Worm (Caenorhabditis elegans): ENCODE results near the gene C11D2.3.

The C11D2.3 gene

DNA sequence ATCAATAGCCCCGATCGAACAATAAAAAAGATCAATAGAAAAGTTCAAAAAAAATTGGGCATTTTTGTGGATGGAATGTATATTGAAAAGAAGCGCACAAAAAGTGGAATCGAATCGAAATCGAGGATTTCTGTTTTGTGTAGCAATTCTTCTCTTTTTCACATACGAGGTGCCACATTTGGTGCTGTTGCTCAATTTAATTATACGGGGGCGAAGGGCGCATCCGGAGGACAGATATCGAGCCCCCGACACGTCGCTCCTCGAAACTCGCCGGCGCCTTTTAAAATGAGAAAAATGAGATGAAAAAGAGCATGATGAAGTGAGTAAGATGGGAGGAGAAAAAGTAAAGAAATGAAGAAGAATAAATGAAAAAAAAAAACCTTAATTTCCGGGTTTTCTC, 25.8 kb downstream of the C11D2.3 start:
- TF ChIP-seq nhr-11 (tag; optimal IDR thresholded peaks at IDR 0.05): no peak
- TF ChIP-seq nhr-28 (tag; optimal IDR thresholded peaks at IDR 0.05): no peak
- TF ChIP-seq pqm-1 (tag; optimal IDR thresholded peaks at IDR 0.05): no peak
- no peak for TF ChIP-seq R02D3.7 (tag; optimal IDR thresholded peaks at IDR 0.05)
- TF ChIP-seq unc-62 (GFP tag; optimal IDR thresholded peaks at IDR 0.05): no peak
- no peak for TF ChIP-seq lin-39 (tag; optimal IDR thresholded peaks at IDR 0.05)
- no peak for TF ChIP-seq nhr-43 (tag; optimal IDR thresholded peaks at IDR 0.05; ENCODE audit: poor library complexity, severe bottlenecking)
- TF ChIP-seq fkh-10 (GFP tag; optimal IDR thresholded peaks at IDR 0.05): no peak
- TF ChIP-seq ceh-28 (tag; optimal IDR thresholded peaks at IDR 0.05): no peak
- no peak for TF ChIP-seq nfya-1 (tag; optimal IDR thresholded peaks at IDR 0.05; ENCODE audit: insufficient read depth)
- no peak for TF ChIP-seq mml-1 (tag; optimal IDR thresholded peaks at IDR 0.05)

DNA sequence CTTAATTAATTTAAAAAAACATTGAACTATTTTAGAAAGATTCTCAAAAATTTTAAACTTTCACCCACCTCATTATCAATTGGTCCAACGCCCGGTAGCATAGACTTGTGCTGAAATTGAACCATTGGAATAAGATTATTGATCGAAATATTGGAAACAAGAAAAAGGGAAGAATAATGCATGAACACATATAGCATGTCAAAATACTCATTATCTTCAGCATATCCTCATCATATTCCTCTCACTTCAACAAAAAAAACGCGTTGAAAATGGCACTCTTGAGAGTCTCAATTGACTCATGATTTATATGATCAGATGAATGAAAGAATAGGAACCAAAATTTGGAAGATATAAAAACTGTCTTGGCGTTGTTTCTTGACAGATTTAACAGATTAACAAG, 32.1 kb downstream of the C11D2.3 start, which contains the start of gene unc-77:
Gene unc-77 (minus strand): TSS at position 101 of the 400 bp plus-strand sequence.
- TF ChIP-seq R02D3.7 (tag; optimal IDR thresholded peaks at IDR 0.05) (no peak), skn-1 (tag; optimal IDR thresholded peaks at IDR 0.05) (no peak), nfya-1 (tag; optimal IDR thresholded peaks at IDR 0.05; ENCODE audit: insufficient read depth) (no peak)

DNA sequence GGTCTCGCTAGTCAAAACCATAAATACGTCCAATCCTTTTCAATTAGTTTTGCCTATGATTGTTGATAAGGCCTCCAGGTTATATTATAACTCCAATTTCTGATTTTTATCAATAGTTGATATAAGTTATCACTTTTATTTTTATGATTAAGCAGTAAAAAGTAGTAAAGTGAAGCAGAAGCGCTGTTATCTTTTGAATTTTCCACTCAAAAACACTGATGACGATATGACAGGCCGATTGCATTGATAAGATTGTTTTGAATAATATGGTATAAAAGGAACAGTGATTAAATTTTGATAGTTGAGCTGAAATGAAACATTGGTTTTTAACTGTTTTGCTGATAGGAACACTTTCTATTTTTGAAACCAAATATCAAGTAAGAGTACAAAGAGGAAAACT, 34.0 kb downstream of the C11D2.3 start, which contains the start of gene asp-9:
Gene asp-9 (plus strand): TSS at position 312 of the 400 bp plus-strand sequence.
- TF ChIP-seq mdl-1 (tag; optimal IDR thresholded peaks at IDR 0.05) (no peak), skn-1 (tag; optimal IDR thresholded peaks at IDR 0.05) (no peak), ceh-82 (tag; optimal IDR thresholded peaks at IDR 0.05) (no peak), nhr-237 (tag; optimal IDR thresholded peaks at IDR 0.05) (no peak), elt-2 (tag; optimal IDR thresholded peaks at IDR 0.05) (peak; percentile 88), nhr-67 (tag; optimal IDR thresholded peaks at IDR 0.05) (no peak), hmg-11 (tag; optimal IDR thresholded peaks at IDR 0.05) (no peak), pha-4 (tag; optimal IDR thresholded peaks at IDR 0.05) (peak; percentile 49), zag-1 (tag; optimal IDR thresholded peaks at IDR 0.05) (no peak), nhr-11 (tag; optimal IDR thresholded peaks at IDR 0.05) (no peak), egl-5 (tag; optimal IDR thresholded peaks at IDR 0.05) (no peak), mml-1 (tag; optimal IDR thresholded peaks at IDR 0.05) (no peak), nhr-76 (tag; optimal IDR thresholded peaks at IDR 0.05) (no peak), jun-1 (tag; optimal IDR thresholded peaks at IDR 0.05) (peak; percentile 70), pqm-1 (tag; optimal IDR thresholded peaks at IDR 0.05) (peak; percentile 87), elt-1 (tag; optimal IDR thresholded peaks at IDR 0.05) (no peak), egl-27 (tag; optimal IDR thresholded peaks at IDR 0.05) (no peak), nhr-28 (tag; optimal IDR thresholded peaks at IDR 0.05) (no peak)

DNA sequence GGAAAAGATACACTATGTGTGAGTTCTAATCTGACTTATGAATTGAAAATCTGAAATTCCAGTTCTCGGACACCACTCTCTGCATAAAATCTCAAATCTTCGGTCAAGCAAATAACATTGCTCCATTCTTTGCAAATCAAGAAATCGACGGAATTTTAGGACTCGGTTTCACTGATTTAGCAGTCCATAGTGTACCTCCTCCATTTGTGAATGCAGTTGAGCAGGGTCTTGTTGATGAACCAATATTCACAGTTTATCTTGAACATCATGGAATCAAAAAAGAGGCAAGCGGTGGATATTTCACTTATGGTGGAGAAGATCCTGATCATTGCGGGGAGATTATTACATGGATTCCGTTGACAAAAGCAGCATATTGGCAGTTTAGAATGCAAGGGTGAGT, 35.5 kb downstream of the C11D2.3 start:
- TF ChIP-seq lin-39 (tag; optimal IDR thresholded peaks at IDR 0.05): no peak
- TF ChIP-seq nfya-1 (tag; optimal IDR thresholded peaks at IDR 0.05; ENCODE audit: insufficient read depth): no peak
- no peak for TF ChIP-seq fos-1 (tag; optimal IDR thresholded peaks at IDR 0.05)
- TF ChIP-seq nhr-28 (tag; optimal IDR thresholded peaks at IDR 0.05): no peak
- no peak for TF ChIP-seq snpc-4 (tag; optimal IDR thresholded peaks at IDR 0.05)

DNA sequence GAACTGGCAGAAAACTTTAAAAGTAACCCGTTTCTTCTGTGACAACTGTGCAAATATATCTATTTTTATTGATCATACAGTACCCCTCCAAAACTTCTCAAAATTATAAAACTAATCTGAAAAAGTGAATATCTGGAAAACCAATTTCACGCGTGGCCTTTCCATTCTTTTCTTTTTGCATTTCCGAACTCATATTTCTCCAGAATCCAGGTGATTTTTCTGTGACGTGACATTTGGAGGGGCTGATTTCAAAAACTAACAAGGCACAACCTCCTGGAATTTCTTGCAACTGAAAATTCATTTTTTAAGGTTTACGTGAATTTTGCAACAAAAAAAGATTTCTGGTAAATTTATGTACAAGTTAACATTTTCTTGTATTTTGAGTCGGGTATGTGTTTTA, 48.6 kb downstream of the C11D2.3 start:
- TF ChIP-seq pha-4 (tag; optimal IDR thresholded peaks at IDR 0.05): no peak
- TF ChIP-seq zag-1 (tag; optimal IDR thresholded peaks at IDR 0.05): no peak
- TF ChIP-seq nhr-237 (tag; optimal IDR thresholded peaks at IDR 0.05): no peak
- no peak for TF ChIP-seq nhr-28 (tag; optimal IDR thresholded peaks at IDR 0.05)
- no peak for TF ChIP-seq R02D3.7 (tag; optimal IDR thresholded peaks at IDR 0.05)
- TF ChIP-seq nfya-1 (tag; optimal IDR thresholded peaks at IDR 0.05; ENCODE audit: insufficient read depth): no peak
- TF ChIP-seq hmg-11 (tag; optimal IDR thresholded peaks at IDR 0.05): no peak
- TF ChIP-seq eor-1 (tag; optimal IDR thresholded peaks at IDR 0.05): no peak
- TF ChIP-seq skn-1 (tag; optimal IDR thresholded peaks at IDR 0.05): no peak
- TF ChIP-seq ceh-16 (tag; optimal IDR thresholded peaks at IDR 0.05): no peak
- TF ChIP-seq nhr-67 (tag; optimal IDR thresholded peaks at IDR 0.05): no peak
- TF ChIP-seq snpc-4 (tag; optimal IDR thresholded peaks at IDR 0.05): no peak
- no peak for TF ChIP-seq lin-15B (tag; optimal IDR thresholded peaks at IDR 0.05)
- TF ChIP-seq fkh-2 (tag; optimal IDR thresholded peaks at IDR 0.05): no peak
- no peak for TF ChIP-seq egl-5 (tag; optimal IDR thresholded peaks at IDR 0.05)

DNA sequence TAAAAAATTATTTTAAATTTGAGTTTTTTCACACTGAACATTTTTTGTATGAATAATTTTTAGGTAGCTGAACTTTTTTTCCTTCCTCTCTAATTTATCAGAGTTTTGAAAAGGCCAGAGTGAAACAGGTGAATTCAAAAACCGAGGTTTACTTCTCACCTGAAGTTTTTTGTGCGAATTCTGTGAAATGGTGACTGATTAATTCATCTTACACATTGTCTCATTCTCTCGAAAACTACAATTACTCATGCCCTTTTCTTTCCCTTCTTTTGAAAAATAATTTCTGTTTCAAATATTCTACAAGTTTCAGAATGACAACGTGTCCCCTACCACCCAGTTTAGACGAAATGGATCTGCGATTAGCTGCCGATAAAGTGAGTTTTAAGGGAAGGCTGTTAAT, 50.2 kb downstream of the C11D2.3 start, which contains the start of gene tkr-2:
Gene tkr-2 (plus strand): TSS at position 301 of the 400 bp plus-strand sequence.
- no peak for TF ChIP-seq pha-4 (tag; optimal IDR thresholded peaks at IDR 0.05)
- TF ChIP-seq egl-27 (tag; optimal IDR thresholded peaks at IDR 0.05): no peak
- no peak for TF ChIP-seq jun-1 (tag; optimal IDR thresholded peaks at IDR 0.05)
- TF ChIP-seq nhr-76 (tag; optimal IDR thresholded peaks at IDR 0.05): no peak
- TF ChIP-seq R02D3.7 (tag; optimal IDR thresholded peaks at IDR 0.05): no peak
- TF ChIP-seq ztf-11 (tag; optimal IDR thresholded peaks at IDR 0.05): no peak
- no peak for TF ChIP-seq nhr-11 (tag; optimal IDR thresholded peaks at IDR 0.05)
- no peak for TF ChIP-seq daf-12 (tag; optimal IDR thresholded peaks at IDR 0.05)

Measured in whole organism, L3 larva.